Worm (Caenorhabditis elegans) whole organism, L3 larva: Measurements from ENCODE around the gene F44G4.7.

Experiments
- R02D3.7 ChIP-seq: fragments of 150-350 bp; optimal IDR thresholded peaks from 2 replicates; lab custom pipeline; 2014; ENCODE audit warnings: missing biosample characterization, missing genetic modification characterization
- ZK546.5 ChIP-seq: sonication (generic microtip); optimal IDR thresholded peaks from 2 replicates; lab custom pipeline; 2017; ENCODE audit warnings: missing biosample characterization, missing genetic modification characterization
- ama-1 ChIP-seq: fragments of 150-350 bp; optimal IDR thresholded peaks from 2 replicates; lab custom pipeline; 2018
- ceh-28 ChIP-seq: fragments of 150-350 bp; optimal IDR thresholded peaks from 2 replicates; lab custom pipeline; 2014; ENCODE audit warnings: missing biosample characterization, missing genetic modification reagents, missing genetic modification characterization
- ceh-82 ChIP-seq: fragments of 150-350 bp; optimal IDR thresholded peaks from 2 replicates; lab custom pipeline; 2014; ENCODE audit warnings: missing biosample characterization, missing genetic modification characterization
- ceh-9 ChIP-seq: sonication (generic microtip); optimal IDR thresholded peaks from 2 replicates; lab custom pipeline; 2018; ENCODE audit warnings: missing biosample characterization, missing genetic modification characterization
- egl-27 ChIP-seq: sonication (generic microtip); optimal IDR thresholded peaks from 4 replicates; lab custom pipeline; 2017; ENCODE audit warnings: missing biosample characterization, missing genetic modification reagents, missing genetic modification characterization
- egl-5 ChIP-seq: fragments of 150-350 bp; optimal IDR thresholded peaks from 2 replicates; lab custom pipeline; 2017; ENCODE audit warnings: missing biosample characterization, missing genetic modification reagents, missing genetic modification characterization, inconsistent platforms
- elt-2 ChIP-seq: sonication (generic microtip); optimal IDR thresholded peaks from 2 replicates; lab custom pipeline; 2016; ENCODE audit warnings: missing genetic modification reagents, mild to moderate bottlenecking, missing genetic modification characterization, missing compliant biosample characterization
- eor-1 ChIP-seq, 2 experiments: fragments of 150-350 bp; optimal IDR thresholded peaks; 2 replicates each; lab custom pipeline; 2014 to 2018; ENCODE audit warnings: missing biosample characterization in 2 of 2, missing genetic modification characterization in 2 of 2
- fkh-10 ChIP-seq: sonication (generic microtip); optimal IDR thresholded peaks from 2 replicates; lab custom pipeline; 2017; ENCODE audit warnings: missing biosample characterization, missing genetic modification reagents, missing genetic modification characterization
- fkh-2 ChIP-seq: fragments of 150-350 bp; optimal IDR thresholded peaks from 2 replicates; lab custom pipeline; 2014; ENCODE audit warnings: missing biosample characterization, missing genetic modification reagents, missing genetic modification characterization
- fos-1 ChIP-seq: fragments of 150-350 bp; optimal IDR thresholded peaks from 2 replicates; lab custom pipeline; 2014; ENCODE audit warnings: missing biosample characterization, missing genetic modification characterization
- hmg-11 ChIP-seq: sonication (generic microtip); optimal IDR thresholded peaks from 2 replicates; lab custom pipeline; 2016; ENCODE audit warnings: missing genetic modification characterization, missing compliant biosample characterization
- jun-1 ChIP-seq: fragments of 150-350 bp; optimal IDR thresholded peaks from 2 replicates; lab custom pipeline; 2014; ENCODE audit warnings: missing biosample characterization, missing genetic modification reagents, missing genetic modification characterization
- lin-15B ChIP-seq: fragments of 150-350 bp; optimal IDR thresholded peaks from 2 replicates; lab custom pipeline; 2014; ENCODE audit warnings: missing biosample characterization, missing genetic modification characterization
- lin-39 ChIP-seq: fragments of 150-350 bp; optimal IDR thresholded peaks from 2 replicates; lab custom pipeline; 2018; ENCODE audit warnings: missing biosample characterization, missing genetic modification reagents, missing genetic modification characterization
- lsy-12 ChIP-seq: sonication (generic microtip); optimal IDR thresholded peaks from 2 replicates; lab custom pipeline; 2016; ENCODE audit warnings: mild to moderate bottlenecking, missing genetic modification characterization, missing compliant biosample characterization
- mdl-1 ChIP-seq: fragments of 150-350 bp; optimal IDR thresholded peaks from 2 replicates; lab custom pipeline; 2014; ENCODE audit warnings: missing biosample characterization, missing genetic modification characterization
- nfya-1 ChIP-seq: sonication (generic microtip); optimal IDR thresholded peaks from 2 replicates; lab custom pipeline; 2017; ENCODE audit warnings: missing genetic modification characterization, mild to moderate bottlenecking, missing compliant biosample characterization, antibody characterized with exemption, moderate library complexity; ENCODE audit not compliant: insufficient read depth
- nhr-12 ChIP-seq: fragments of 150-350 bp; optimal IDR thresholded peaks from 2 replicates; lab custom pipeline; 2014; ENCODE audit warnings: missing biosample characterization, missing genetic modification characterization
- nhr-23 ChIP-seq: fragments of 150-350 bp; optimal IDR thresholded peaks from 2 replicates; lab custom pipeline; 2014; ENCODE audit warnings: missing biosample characterization, missing genetic modification reagents, missing genetic modification characterization
- nhr-237 ChIP-seq: fragments of 150-350 bp; optimal IDR thresholded peaks from 2 replicates; lab custom pipeline; 2014; ENCODE audit warnings: missing biosample characterization, missing genetic modification characterization
- nhr-25 ChIP-seq: sonication (generic microtip); optimal IDR thresholded peaks from 2 replicates; lab custom pipeline; 2017; ENCODE audit warnings: missing biosample characterization, missing genetic modification characterization
- nhr-43 ChIP-seq: sonication (generic microtip); optimal IDR thresholded peaks from 2 replicates; lab custom pipeline; 2016; ENCODE audit warnings: mild to moderate bottlenecking, missing genetic modification characterization, missing compliant biosample characterization; ENCODE audit not compliant: poor library complexity, severe bottlenecking
- nhr-67 ChIP-seq: fragments of 150-350 bp; optimal IDR thresholded peaks from 2 replicates; lab custom pipeline; 2014; ENCODE audit warnings: missing biosample characterization, missing genetic modification characterization
- nhr-76 ChIP-seq: fragments of 150-350 bp; sonication (generic microtip); optimal IDR thresholded peaks from 5 replicates; lab custom pipeline; 2014; ENCODE audit warnings: missing biosample characterization, missing genetic modification characterization
- pha-4 ChIP-seq: fragments of 150-350 bp; optimal IDR thresholded peaks from 2 replicates; lab custom pipeline; 2014; ENCODE audit warnings: missing biosample characterization, missing genetic modification reagents, missing genetic modification characterization
- pqm-1 ChIP-seq: fragments of 150-350 bp; optimal IDR thresholded peaks from 2 replicates; lab custom pipeline; 2017; ENCODE audit warnings: missing biosample characterization, missing genetic modification characterization, inconsistent platforms
- sea-2 ChIP-seq: fragments of 150-350 bp; sonication (generic microtip); optimal IDR thresholded peaks from 4 replicates; lab custom pipeline; 2014; ENCODE audit warnings: missing biosample characterization, missing genetic modification reagents, missing genetic modification characterization
- skn-1 ChIP-seq: fragments of 150-350 bp; optimal IDR thresholded peaks from 2 replicates; lab custom pipeline; 2014; ENCODE audit warnings: missing biosample characterization, missing genetic modification characterization
- snpc-4 ChIP-seq: fragments of 150-350 bp; optimal IDR thresholded peaks from 2 replicates; lab custom pipeline; 2014; ENCODE audit warnings: missing biosample characterization, missing genetic modification characterization
- tbx-2 ChIP-seq: sonication (generic microtip); optimal IDR thresholded peaks from 2 replicates; lab custom pipeline; 2016; ENCODE audit warnings: mild to moderate bottlenecking, missing genetic modification characterization, missing compliant biosample characterization
- unc-39 ChIP-seq: sonication (generic microtip); optimal IDR thresholded peaks from 4 replicates; lab custom pipeline; 2017; ENCODE audit warnings: missing biosample characterization, missing genetic modification characterization
- unc-62 ChIP-seq: fragments of 150-350 bp; sonication (generic microtip); optimal IDR thresholded peaks from 4 replicates; lab custom pipeline; 2014; ENCODE audit warnings: missing biosample characterization, missing genetic modification reagents, missing genetic modification characterization
- zag-1 ChIP-seq: fragments of 150-350 bp; optimal IDR thresholded peaks from 2 replicates; lab custom pipeline; 2014; ENCODE audit warnings: missing biosample characterization, missing genetic modification characterization
- ztf-4 ChIP-seq: fragments of 150-350 bp; optimal IDR thresholded peaks from 2 replicates; lab custom pipeline; 2014; ENCODE audit warnings: missing biosample characterization, missing genetic modification characterization

The F44G4.7 gene

ce11 chrII:9005067-9005466, at the start of gene F44G4.7:
Gene F44G4.7, minus strand, starts transcription at chrII:9005167.
- TF ChIP-seq nhr-25 (tag; lab: Kevin White, UChicago): no peak
- TF ChIP-seq ceh-9 (tag; lab: Kevin White, UChicago): no peak
- no peak for TF ChIP-seq ceh-28 (tag; lab: Kevin White, UChicago)
- no peak for TF ChIP-seq nhr-67 (tag; lab: Kevin White, UChicago)
- no peak for TF ChIP-seq R02D3.7 (tag; lab: Kevin White, UChicago)
- TF ChIP-seq ZK546.5 (tag; lab: Kevin White, UChicago): no peak
- no peak for TF ChIP-seq jun-1 (tag; lab: Kevin White, UChicago)
- TF ChIP-seq nhr-76 (tag; lab: Kevin White, UChicago): no peak
- TF ChIP-seq nfya-1 (tag; lab: Kevin White, UChicago): no peak
- TF ChIP-seq eor-1 (tag; optimal IDR thresholded peaks at IDR 0.05; lab: Kevin White, UChicago): no peak
- no peak for TF ChIP-seq ama-1 (lab: Kevin White, UChicago)
- no peak for TF ChIP-seq tbx-2 (tag; lab: Kevin White, UChicago)
- no peak for TF ChIP-seq fkh-10 (GFP tag; lab: Kevin White, UChicago)
- TF ChIP-seq mdl-1 (tag; lab: Kevin White, UChicago): no peak
- TF ChIP-seq pqm-1: no peak
- no peak for TF ChIP-seq nhr-237 (tag; lab: Kevin White, UChicago)

DNA sequence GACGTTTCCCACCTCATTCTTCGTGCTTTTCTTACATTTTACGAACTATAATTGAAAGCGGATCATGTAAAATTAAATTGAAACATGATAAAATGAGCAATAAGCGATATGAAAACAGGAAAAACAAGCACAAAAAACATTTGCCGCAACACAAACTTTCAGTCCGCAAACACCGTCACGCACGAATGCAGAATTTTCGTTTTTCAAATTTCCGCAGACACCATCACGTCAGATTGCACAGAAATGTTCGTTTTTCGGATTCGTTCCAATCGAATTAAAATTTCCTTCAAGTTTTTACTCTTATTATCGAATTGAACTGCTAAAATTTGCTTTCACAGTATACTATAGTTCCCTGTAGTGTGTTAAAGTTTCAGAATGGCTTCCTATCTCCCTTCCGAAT, 49.6 kb upstream of the F44G4.7 start, which contains the start of gene chmp-7:
TSS of gene chmp-7 (plus strand) at position 369 of the 400 bp plus-strand sequence.
- TF ChIP-seq egl-5 (tag; lab: Kevin White, UChicago) (peak; percentile 76), elt-2 (tag; lab: Kevin White, UChicago) (peak; percentile 62), nhr-76 (tag; lab: Kevin White, UChicago) (no peak), tbx-2 (tag; lab: Kevin White, UChicago) (peak; percentile 32), ztf-4 (no peak), skn-1 (peak; percentile 82), lsy-12 (tag; lab: Kevin White, UChicago) (peak; percentile 57), fkh-10 (GFP tag; lab: Kevin White, UChicago) (peak; percentile 25), nfya-1 (tag; lab: Kevin White, UChicago) (peak; percentile 88), snpc-4 (tag; lab: Kevin White, UChicago) (no peak), nhr-43 (tag; lab: Kevin White, UChicago) (peak; percentile 83), pqm-1 (peak; percentile 37), nhr-25 (tag; lab: Kevin White, UChicago) (peak; percentile 85), ceh-9 (tag; lab: Kevin White, UChicago) (no peak), lin-39 (tag; lab: Kevin White, UChicago) (peak; percentile 50), sea-2 (peak; percentile 79), ceh-82 (tag; lab: Kevin White, UChicago) (no peak), nhr-23 (tag; lab: Kevin White, UChicago) (peak; percentile 79), R02D3.7 (tag; lab: Kevin White, UChicago) (peak; percentile 68), fkh-2 (tag; lab: Kevin White, UChicago) (no peak), nhr-12 (tag; lab: Kevin White, UChicago) (no peak), pha-4 (peak; percentile 95), hmg-11 (tag; lab: Kevin White, UChicago) (peak; percentile 75), egl-27 (tag; lab: Kevin White, UChicago) (peak; percentile 26), lin-15B (tag; lab: Kevin White, UChicago) (peak; percentile 87), unc-62 (GFP tag; lab: Kevin White, UChicago) (peak; percentile 34), unc-39 (tag; lab: Kevin White, UChicago) (no peak), jun-1 (tag; lab: Kevin White, UChicago) (peak; percentile 78), fos-1 (no peak)

ce11 chrII:9053564-9053963, 48.6 kb upstream of the F44G4.7 start, which contains the start of gene T24B8.7:
Gene T24B8.7, minus strand, starts transcription at chrII:9053664.
- no peak for TF ChIP-seq ztf-4

- TF ChIP-seq elt-2 (tag; lab: Kevin White, UChicago) (peak; percentile 34), pqm-1 (peak; percentile 62), zag-1 (no peak)
These were observed 37.1 kb upstream of the F44G4.7 start for ce11 chrII:9042059-9042458.
